Fruit fly (Drosophila melanogaster): Measurements from ENCODE around the gene Septin2.

Septin2 gene

dm6 chr3R:20550632-20551486 is 37.3 kb downstream of the Septin2 start (continued):
- peak; percentile 91 for TF ChIP-seq nau (GFP tag; optimal IDR thresholded peaks at IDR 0.05)
- TF ChIP-seq CG14441 (GFP tag; IDR thresholded peaks at IDR 0.05): peak; percentile 25; the same call in 1 of the 2 replicates
- no peak for TF ChIP-seq CG3847 (GFP tag; IDR thresholded peaks at IDR 0.05)
- TF ChIP-seq usp (GFP tag; optimal IDR thresholded peaks at IDR 0.05): no peak
- TF ChIP-seq tin (GFP tag; optimal IDR thresholded peaks at IDR 0.05): no peak
- TF ChIP-seq Lhr (GFP tag; optimal IDR thresholded peaks at IDR 0.05): peak; percentile 50
- TF ChIP-seq CG3726 (GFP tag; IDR thresholded peaks at IDR 0.05): no peak; the same call in 2 of the 3 replicates
- TF ChIP-seq slbo (GFP tag; IDR thresholded peaks at IDR 0.05): peak; percentile 26; the same call in 1 of the 2 replicates
- peak; percentile 85 for TF ChIP-seq CG34376 (GFP tag; optimal IDR thresholded peaks at IDR 0.05)
- TF ChIP-seq btn (GFP tag; optimal IDR thresholded peaks at IDR 0.05): peak; percentile 49
- peak; percentile 65 for TF ChIP-seq Six4 (GFP tag; optimal IDR thresholded peaks at IDR 0.05)
- TF ChIP-seq CG4617 (GFP tag; optimal IDR thresholded peaks at IDR 0.05; ENCODE audit: borderline replicate concordance): peak; percentile 65
- peak; percentile 99 for TF ChIP-seq amos (GFP tag; IDR thresholded peaks at IDR 0.05; ENCODE audit: partially characterized antibody)
- TF ChIP-seq pb (GFP tag; optimal IDR thresholded peaks at IDR 0.05): peak; percentile 32
- TF ChIP-seq org-1 (GFP tag; optimal IDR thresholded peaks at IDR 0.05): peak; percentile 80
- no peak for TF ChIP-seq ro (GFP tag; IDR thresholded peaks at IDR 0.05)
- no peak for TF ChIP-seq ind (GFP tag; optimal IDR thresholded peaks at IDR 0.05)
- TF ChIP-seq odd (GFP tag; optimal IDR thresholded peaks at IDR 0.05): peak; percentile 87
- no peak for TF ChIP-seq Hr3 (GFP tag; optimal IDR thresholded peaks at IDR 0.05)
- TF ChIP-seq CG3995 (GFP tag; optimal IDR thresholded peaks at IDR 0.05): no peak
- peak; percentile 92 for TF ChIP-seq nerfin-2 (GFP tag; IDR thresholded peaks at IDR 0.05; ENCODE audit: partially characterized antibody)
- no peak for TF ChIP-seq CG2120 (GFP tag; optimal IDR thresholded peaks at IDR 0.05)
- TF ChIP-seq zfh1 (GFP tag; IDR thresholded peaks at IDR 0.05): peak; percentile 60; the same call in 2 of the 3 replicates
- TF ChIP-seq mld (GFP tag; IDR thresholded peaks at IDR 0.05; ENCODE audit: partially characterized antibody): peak; percentile 97
- no peak for TF ChIP-seq Trl (optimal IDR thresholded peaks at IDR 0.05)
- TF ChIP-seq Trl (GFP tag; optimal IDR thresholded peaks at IDR 0.05): peak; percentile 59
- TF ChIP-seq CG32767 (GFP tag; IDR thresholded peaks at IDR 0.05): peak; percentile 54; the same call in 1 of the 2 replicates
- TF ChIP-seq tgo (GFP tag; IDR thresholded peaks at IDR 0.05): no peak; the same call in 2 of the 3 replicates
- TF ChIP-seq CG10431 (GFP tag; optimal IDR thresholded peaks at IDR 0.05): peak; percentile 88
- TF ChIP-seq Max (GFP tag; optimal IDR thresholded peaks at IDR 0.05): no peak
- no peak for TF ChIP-seq CG18476 (GFP tag; optimal IDR thresholded peaks at IDR 0.05)
- TF ChIP-seq sima (GFP tag; optimal IDR thresholded peaks at IDR 0.05): no peak
- peak; percentile 98 for TF ChIP-seq chinmo (GFP tag; IDR thresholded peaks at IDR 0.05; ENCODE audit: partially characterized antibody)
- TF ChIP-seq CG17186 (GFP tag; optimal IDR thresholded peaks at IDR 0.05): peak; percentile 72
- peak; percentile 93 for TF ChIP-seq CG4707 (GFP tag; optimal IDR thresholded peaks at IDR 0.05)
- TF ChIP-seq Fer2 (tag; optimal IDR thresholded peaks at IDR 0.05): peak; percentile 51
- TF ChIP-seq maf-S (GFP tag; optimal IDR thresholded peaks at IDR 0.05): peak; percentile 72
- TF ChIP-seq CTCF (GFP tag; optimal IDR thresholded peaks at IDR 0.05): peak; percentile 19
- no peak for TF ChIP-seq Stat92E (GFP tag; optimal IDR thresholded peaks at IDR 0.05)
- peak; percentile 57 for TF ChIP-seq Mes4 (GFP tag; optimal IDR thresholded peaks at IDR 0.05)
- TF ChIP-seq tio (GFP tag; optimal IDR thresholded peaks at IDR 0.05): no peak
- peak; percentile 26 to 35 for TF ChIP-seq dpn (GFP tag; optimal IDR thresholded peaks at IDR 0.05)
- TF ChIP-seq CG33557 (GFP tag; optimal IDR thresholded peaks at IDR 0.05): peak; percentile 94
- TF ChIP-seq PHDP (tag; optimal IDR thresholded peaks at IDR 0.05): peak; percentile 80
- no peak for TF ChIP-seq gcm2 (GFP tag; optimal IDR thresholded peaks at IDR 0.05)
- TF ChIP-seq CG10543 (GFP tag; optimal IDR thresholded peaks at IDR 0.05): peak; percentile 89
- TF ChIP-seq CG11560 (tag; IDR thresholded peaks at IDR 0.05): no peak
- peak; percentile 92 for TF ChIP-seq ac (GFP tag; optimal IDR thresholded peaks at IDR 0.05)
- no peak for TF ChIP-seq prd (optimal IDR thresholded peaks at IDR 0.05)
- no peak; the same call in 1 of the 3 replicates for TF ChIP-seq prd (GFP tag; IDR thresholded peaks at IDR 0.05)
